Fruit fly (Drosophila melanogaster) whole organism, prepupa: ENCODE measurements around the gene Hsp83.

Experiments
- CG10631 ChIP-seq: fragments of 200-800 bp; sonication (Bioruptor generic); optimal IDR thresholded peaks from 2 replicates; lab custom pipeline; 2016; ENCODE audit warnings: missing biosample characterization, missing genetic modification characterization
- CG10669 ChIP-seq: fragments of 200-800 bp; sonication (Bioruptor generic); optimal IDR thresholded peaks from 3 replicates; lab custom pipeline; 2018; ENCODE audit warnings: missing biosample characterization, mild to moderate bottlenecking, missing genetic modification characterization, moderate library complexity
- CG11294 ChIP-seq: fragments of 200-800 bp; sonication (Bioruptor generic); IDR thresholded peaks from 2 replicates; pipeline ENCODE4 v1.3.6; 2022; ENCODE audit warnings: missing biosample characterization, missing genetic modification characterization
- CG11762 ChIP-seq: fragments of 200-800 bp; sonication (Bioruptor generic); optimal IDR thresholded peaks from 3 replicates; lab custom pipeline; 2016; ENCODE audit warnings: missing biosample characterization, missing genetic modification characterization; ENCODE audit not compliant: insufficient read depth
- CG15336 ChIP-seq: fragments of 200-800 bp; sonication (Bioruptor generic); IDR thresholded peaks from 2 replicates; pipeline ENCODE4 v1.3.6; 2022; ENCODE audit warnings: missing biosample characterization, missing genetic modification characterization
- CG16779 ChIP-seq: fragments of 200-800 bp; sonication (Bioruptor generic); optimal IDR thresholded peaks from 3 replicates; lab custom pipeline; 2017; ENCODE audit warnings: missing biosample characterization, mild to moderate bottlenecking, missing genetic modification characterization
- CG3032 ChIP-seq: fragments of 200-800 bp; optimal IDR thresholded peaks from 2 replicates; lab custom pipeline; 2019; ENCODE audit warnings: missing biosample characterization, mild to moderate bottlenecking, missing genetic modification characterization, moderate library complexity
- CG31627 ChIP-seq: fragments of 200-800 bp; sonication (Bioruptor generic); optimal IDR thresholded peaks from 3 replicates; lab custom pipeline; 2016; ENCODE audit warnings: missing biosample characterization, missing genetic modification characterization
- CG32006 ChIP-seq: fragments of 200-800 bp; sonication (Bioruptor generic); optimal IDR thresholded peaks from 3 replicates; lab custom pipeline; 2017; ENCODE audit warnings: missing biosample characterization, mild to moderate bottlenecking, missing genetic modification characterization
- CG34406 ChIP-seq: fragments of 200-800 bp; sonication (Bioruptor generic); optimal IDR thresholded peaks from 3 replicates; lab custom pipeline; 2016; ENCODE audit warnings: missing biosample characterization, missing genetic modification characterization
- CG4318 ChIP-seq: fragments of 200-800 bp; sonication (Bioruptor generic); optimal IDR thresholded peaks from 3 replicates; lab custom pipeline; 2017; ENCODE audit warnings: missing biosample characterization, mild to moderate bottlenecking, missing genetic modification characterization
- CG6163 ChIP-seq: fragments of 200-800 bp; sonication (Bioruptor generic); IDR thresholded peaks from 3 replicates; pipeline ENCODE4 v1.3.6; 2022; ENCODE audit warnings: missing biosample characterization, missing genetic modification characterization
- CG6792 ChIP-seq: fragments of 200-800 bp; sonication (Bioruptor generic); optimal IDR thresholded peaks from 3 replicates; lab custom pipeline; 2016; ENCODE audit warnings: missing biosample characterization, missing genetic modification characterization
- CG6808 ChIP-seq: fragments of 200-800 bp; sonication (Bioruptor generic); optimal IDR thresholded peaks from 3 replicates; lab custom pipeline; 2017; ENCODE audit warnings: missing biosample characterization, missing genetic modification characterization, mild to moderate bottlenecking, moderate library complexity, missing genetic modification reagents
- CG6854 ChIP-seq: fragments of 200-800 bp; sonication (Bioruptor generic); optimal IDR thresholded peaks from 2 replicates; lab custom pipeline; 2017; ENCODE audit warnings: missing biosample characterization, mild to moderate bottlenecking, missing genetic modification characterization
- CG8119 ChIP-seq: fragments of 200-800 bp; sonication (Bioruptor generic); IDR thresholded peaks from 3 replicates; pipeline ENCODE4 v1.3.6; 2022; ENCODE audit warnings: missing biosample characterization, missing genetic modification characterization
- CG8319 ChIP-seq: fragments of 200-800 bp; sonication (Bioruptor generic); optimal IDR thresholded peaks from 3 replicates; lab custom pipeline; 2016; ENCODE audit warnings: missing biosample characterization, missing genetic modification characterization
- CG8632 ChIP-seq: fragments of 200-800 bp; sonication (Bioruptor generic); optimal IDR thresholded peaks from 3 replicates; lab custom pipeline; 2016; ENCODE audit warnings: missing biosample characterization, missing genetic modification characterization
- CG9139 ChIP-seq: fragments of 200-800 bp; sonication (Bioruptor generic); optimal IDR thresholded peaks from 3 replicates; lab custom pipeline; 2017; ENCODE audit warnings: missing biosample characterization, mild to moderate bottlenecking, missing genetic modification characterization
- Eip93F ChIP-seq: fragments of 200-800 bp; sonication (Bioruptor generic); optimal IDR thresholded peaks from 2 replicates; lab custom pipeline; 2016; ENCODE audit warnings: missing biosample characterization, mild to moderate bottlenecking, missing genetic modification characterization
- Ets96B ChIP-seq: fragments of 200-800 bp; optimal IDR thresholded peaks from 2 replicates; lab custom pipeline; 2019; ENCODE audit warnings: missing biosample characterization, mild to moderate bottlenecking, missing genetic modification characterization, moderate library complexity
- Gug ChIP-seq: fragments of 200-800 bp; sonication (Bioruptor generic); IDR thresholded peaks from 2 replicates; pipeline ENCODE4 v1.3.6; 2022; ENCODE audit warnings: missing biosample characterization, missing genetic modification characterization
- Hr39 ChIP-seq: fragments of 200-800 bp; sonication (Bioruptor generic); optimal IDR thresholded peaks from 2 replicates; lab custom pipeline; 2016; ENCODE audit warnings: missing biosample characterization, missing genetic modification characterization
- Hr4 ChIP-seq: fragments of 200-800 bp; sonication (Bioruptor generic); optimal IDR thresholded peaks from 3 replicates; lab custom pipeline; 2016; ENCODE audit warnings: missing biosample characterization, missing genetic modification characterization
- Lpt ChIP-seq: fragments of 200-800 bp; sonication (Bioruptor generic); optimal IDR thresholded peaks from 3 replicates; lab custom pipeline; 2016; ENCODE audit warnings: missing biosample characterization, missing genetic modification characterization
- Sox102F ChIP-seq: fragments of 200-800 bp; sonication (Bioruptor generic); optimal IDR thresholded peaks from 2 replicates; lab custom pipeline; 2016; ENCODE audit warnings: missing biosample characterization, mild to moderate bottlenecking, missing genetic modification characterization
- Sox14 ChIP-seq: fragments of 200-800 bp; sonication (Bioruptor generic); optimal IDR thresholded peaks from 3 replicates; lab custom pipeline; 2016; ENCODE audit warnings: missing biosample characterization, missing genetic modification characterization
- Sox15 ChIP-seq: fragments of 200-800 bp; sonication (Bioruptor generic); optimal IDR thresholded peaks from 3 replicates; lab custom pipeline; 2016; ENCODE audit warnings: missing biosample characterization, missing genetic modification characterization
- achi ChIP-seq: fragments of 200-800 bp; sonication (Bioruptor generic); optimal IDR thresholded peaks from 3 replicates; lab custom pipeline; 2016; ENCODE audit warnings: missing biosample characterization, missing genetic modification characterization
- acj6 ChIP-seq: fragments of 200-800 bp; sonication (Bioruptor generic); optimal IDR thresholded peaks from 3 replicates; lab custom pipeline; 2016; ENCODE audit warnings: missing biosample characterization, missing genetic modification characterization
- cyc ChIP-seq: fragments of 200-800 bp; sonication (Bioruptor generic); optimal IDR thresholded peaks from 3 replicates; lab custom pipeline; 2016; ENCODE audit warnings: missing biosample characterization, missing genetic modification characterization
- dac ChIP-seq: fragments of 200-800 bp; sonication (Bioruptor generic); optimal IDR thresholded peaks from 2 replicates; lab custom pipeline; 2017; ENCODE audit warnings: missing biosample characterization, mild to moderate bottlenecking, missing genetic modification characterization
- dsx ChIP-seq: fragments of 200-800 bp; optimal IDR thresholded peaks from 3 replicates; lab custom pipeline; 2019; ENCODE audit warnings: missing biosample characterization, mild to moderate bottlenecking, missing genetic modification characterization, moderate library complexity; ENCODE audit not compliant: poor library complexity, severe bottlenecking
- eg ChIP-seq: fragments of 200-800 bp; sonication (Bioruptor generic); IDR thresholded peaks from 3 replicates; pipeline ENCODE4 v1.3.6; 2022; ENCODE audit warnings: missing biosample characterization, missing genetic modification characterization
- esn ChIP-seq: fragments of 200-800 bp; sonication (Bioruptor generic); optimal IDR thresholded peaks from 2 replicates; lab custom pipeline; 2016; ENCODE audit warnings: missing biosample characterization, mild to moderate bottlenecking, missing genetic modification characterization, moderate library complexity
- fd85E ChIP-seq: fragments of 200-800 bp; sonication (Bioruptor generic); optimal IDR thresholded peaks from 3 replicates; lab custom pipeline; 2016; ENCODE audit warnings: missing biosample characterization, missing genetic modification characterization
- fkh ChIP-seq: fragments of 200-800 bp; sonication (Bioruptor generic); optimal IDR thresholded peaks from 3 replicates; lab custom pipeline; 2017; ENCODE audit warnings: missing biosample characterization, mild to moderate bottlenecking, missing genetic modification characterization, moderate library complexity
- pdm3 ChIP-seq: fragments of 200-800 bp; sonication (Bioruptor generic); optimal IDR thresholded peaks from 3 replicates; lab custom pipeline; 2016; ENCODE audit warnings: missing biosample characterization, missing genetic modification characterization
- salr ChIP-seq, 2 experiments: fragments of 200-800 bp; sonication (Bioruptor generic); optimal IDR thresholded peaks; 3 replicates each; lab custom pipeline; 2016 to 2018; ENCODE audit warnings: missing biosample characterization in 2 of 2, missing genetic modification characterization in 2 of 2, mild to moderate bottlenecking in 1 of 2
- spab ChIP-seq: fragments of 200-800 bp; sonication (Bioruptor generic); optimal IDR thresholded peaks from 2 replicates; lab custom pipeline; 2017; ENCODE audit warnings: missing biosample characterization, mild to moderate bottlenecking, missing genetic modification characterization, missing genetic modification reagents
- ss ChIP-seq, 2 experiments: fragments of 200-800 bp; sonication (Bioruptor generic); optimal IDR thresholded peaks; 2 replicates in 1 of 2; 3 replicates in 1 of 2; lab custom pipeline; 2017 to 2018; ENCODE audit warnings: mild to moderate bottlenecking in 2 of 2, missing biosample characterization in 2 of 2, missing genetic modification characterization in 2 of 2, moderate library complexity in 1 of 2
- svp ChIP-seq: fragments of 200-800 bp; sonication (Bioruptor generic); peaks from one replicate; lab custom pipeline; 2016; ENCODE audit warnings: missing biosample characterization, missing genetic modification characterization

The Hsp83 gene

DNA sequence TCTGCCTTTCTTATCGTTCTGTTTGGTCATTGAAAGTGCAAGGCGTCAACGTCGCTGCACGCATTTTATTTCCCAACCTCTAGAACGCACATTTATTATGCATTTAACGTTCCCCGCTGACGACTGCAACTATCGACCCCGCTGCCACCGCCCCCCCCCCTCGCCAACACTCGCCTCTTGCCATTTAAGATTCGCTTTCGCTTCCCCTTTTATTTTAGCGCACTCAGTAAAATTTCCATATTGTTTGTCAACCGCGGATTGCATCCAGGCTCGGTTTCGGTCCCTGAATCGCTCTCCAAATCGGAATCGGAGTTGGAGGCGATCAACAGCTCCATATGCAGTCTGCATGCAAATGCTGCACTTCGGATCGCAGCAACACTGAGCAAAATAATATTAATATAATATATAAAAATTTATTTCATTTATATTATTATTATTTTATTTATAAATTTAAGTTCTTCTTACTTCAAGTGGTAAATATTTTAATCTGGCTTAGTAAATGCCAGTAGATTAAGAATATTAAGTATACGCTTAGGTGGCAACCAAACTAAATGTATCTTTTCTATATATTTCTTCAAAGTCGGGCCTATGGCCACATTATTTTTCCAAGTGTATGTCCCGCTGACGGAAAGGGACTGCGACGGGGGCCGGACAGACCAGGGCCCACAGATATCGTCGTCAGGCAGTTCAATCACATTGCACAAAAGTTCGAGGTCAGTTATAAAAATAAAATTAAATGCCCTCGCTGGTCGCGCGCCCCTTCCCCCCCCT is 48.0 kb downstream of the Hsp83 start (continued):
- TF ChIP-seq ss (GFP tag; optimal IDR thresholded peaks at IDR 0.05; lab: Kevin White, UChicago) (peak; percentile 99), CG34406 (GFP tag; lab: Kevin White, UChicago) (peak; percentile 98), Ets96B (tag; lab: Kevin White, UChicago) (peak; percentile 99), CG6808 (GFP tag; lab: Kevin White, UChicago) (peak; percentile 98), Sox14 (GFP tag; lab: Kevin White, UChicago) (peak; percentile 91), CG11762 (GFP tag; lab: Kevin White, UChicago) (peak; percentile 92), CG32006 (peak; percentile 95), dac (GFP tag; lab: Kevin White, UChicago) (peak; percentile 50), CG3032 (tag; lab: Kevin White, UChicago) (peak; percentile 99), dsx (GFP tag; lab: Kevin White, UChicago) (peak; percentile 97), spab (peak; percentile 99), Sox102F (GFP tag; lab: Kevin White, UChicago) (peak; percentile 88), Gug (peak; percentile 78), CG31627 (peak; percentile 90), CG16779 (tag; lab: Kevin White, UChicago) (peak; percentile 94), CG10669 (GFP tag; lab: Kevin White, UChicago) (peak; percentile 98), CG11294 (GFP tag; lab: Robert Waterston, UW) (peak; percentile 62), CG15336 (peak; percentile 86), salr (GFP tag; optimal IDR thresholded peaks at IDR 0.05; lab: Kevin White, UChicago) (peak; percentile 65 to 93), acj6 (GFP tag; lab: Kevin White, UChicago) (peak; percentile 94), Lpt (GFP tag; lab: Kevin White, UChicago) (peak; percentile 64)

DNA sequence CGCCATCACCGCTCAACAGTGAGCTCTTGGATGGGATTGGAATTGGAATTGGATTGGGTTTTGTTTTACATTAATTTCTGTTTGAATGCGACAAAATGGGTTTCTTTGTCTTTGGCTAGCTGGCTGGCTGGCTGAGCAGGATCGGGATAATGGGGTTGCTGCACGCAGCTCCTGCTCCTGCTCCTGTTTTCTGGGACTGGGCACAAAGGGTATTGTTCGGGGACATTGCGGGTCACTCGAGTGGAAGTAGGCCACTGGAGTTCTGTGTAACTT is 48.5 kb downstream of the Hsp83 start:
- TF ChIP-seq svp (peak; percentile 81), CG3032 (tag; lab: Kevin White, UChicago) (no peak), Hr39 (GFP tag; lab: Kevin White, UChicago) (no peak)

dm6 chr3L:3242121-3243083 is 49.6 kb downstream of the Hsp83 start:
- peak; percentile 50 for TF ChIP-seq achi (GFP tag; lab: Kevin White, UChicago)
- TF ChIP-seq CG10631, result peak; percentile 57
- no peak for TF ChIP-seq CG11762 (GFP tag; lab: Kevin White, UChicago)
- peak; percentile 11 for TF ChIP-seq CG32006
- peak; percentile 17 for TF ChIP-seq CG6792 (GFP tag; lab: Kevin White, UChicago)
- TF ChIP-seq CG4318 (GFP tag; lab: Kevin White, UChicago), result no peak
- TF ChIP-seq cyc, result no peak
- no peak for TF ChIP-seq Eip93F (GFP tag; lab: Kevin White, UChicago)
- TF ChIP-seq CG3032 (tag; lab: Kevin White, UChicago), result no peak
- no peak for TF ChIP-seq fd85E
- peak; percentile 16 for TF ChIP-seq CG8319 (GFP tag; lab: Kevin White, UChicago)
- TF ChIP-seq CG16779 (tag; lab: Kevin White, UChicago), result no peak
- 0 out of 3 replicates have a peak, but pooled peaks have one; percentile 30 for TF ChIP-seq eg (GFP tag; lab: Robert Waterston, UW)
- peak; percentile 43 for TF ChIP-seq acj6 (GFP tag; lab: Kevin White, UChicago)
- TF ChIP-seq Sox102F (GFP tag; lab: Kevin White, UChicago), result no peak
- no peak for TF ChIP-seq CG8632 (GFP tag; lab: Kevin White, UChicago)
- peak; percentile 41 for TF ChIP-seq dsx (GFP tag; lab: Kevin White, UChicago)
- TF ChIP-seq salr (GFP tag; optimal IDR thresholded peaks at IDR 0.05; lab: Kevin White, UChicago), result no peak
- TF ChIP-seq CG6163 (GFP tag; lab: Robert Waterston, UW), result peak; percentile 37; the same call in 1 of the 3 replicates
- peak; percentile 22 for TF ChIP-seq pdm3 (GFP tag; lab: Kevin White, UChicago)
- no peak for TF ChIP-seq CG31627
- no peak for TF ChIP-seq Sox15 (GFP tag; lab: Kevin White, UChicago)
- TF ChIP-seq CG9139 (GFP tag; lab: Kevin White, UChicago), result no peak
- TF ChIP-seq CG11294 (GFP tag; lab: Robert Waterston, UW), result no peak
- TF ChIP-seq Hr39 (GFP tag; lab: Kevin White, UChicago), result no peak
- peak; percentile 28 for TF ChIP-seq CG6854
- no peak for TF ChIP-seq CG10669 (GFP tag; lab: Kevin White, UChicago)
- TF ChIP-seq Hr4 (GFP tag; lab: Kevin White, UChicago), result no peak
- peak; percentile 12 for TF ChIP-seq esn (GFP tag; lab: Kevin White, UChicago)
- TF ChIP-seq fkh, result no peak
- TF ChIP-seq Gug, result no peak
- no peak for TF ChIP-seq CG8119 (GFP tag; lab: Robert Waterston, UW)
